Worm (Caenorhabditis elegans) whole organism, L3 larva: Measurements from ENCODE around the gene picc-1.
A peak's percentile ranks its signal among the peaks of the same experiment; 100 is the strongest.

Experiments used
- ama-1 ChIP-seq: fragments of 150-350 bp; optimal IDR thresholded peaks from 2 replicates; lab custom pipeline; 2018
- ceh-82 ChIP-seq: fragments of 150-350 bp; optimal IDR thresholded peaks from 2 replicates; lab custom pipeline; 2014; ENCODE audit warnings: missing biosample characterization, missing genetic modification characterization
- elt-1 ChIP-seq: fragments of 150-350 bp; optimal IDR thresholded peaks from 2 replicates; lab custom pipeline; 2014; ENCODE audit warnings: missing biosample characterization, missing genetic modification characterization
- elt-3 ChIP-seq, 3 experiments: fragments of 150-350 bp in 1 of 3; sonication (generic microtip) in 2 of 3; optimal IDR thresholded peaks; 2 replicates in 2 of 3; 4 replicates in 1 of 3; lab custom pipeline; 2014 to 2017; ENCODE audit warnings: missing biosample characterization in 3 of 3, missing genetic modification characterization in 3 of 3
- mdl-1 ChIP-seq: fragments of 150-350 bp; optimal IDR thresholded peaks from 2 replicates; lab custom pipeline; 2014; ENCODE audit warnings: missing biosample characterization, missing genetic modification characterization
- nhr-237 ChIP-seq: fragments of 150-350 bp; optimal IDR thresholded peaks from 2 replicates; lab custom pipeline; 2014; ENCODE audit warnings: missing biosample characterization, missing genetic modification characterization
- pha-4 ChIP-seq: fragments of 150-350 bp; optimal IDR thresholded peaks from 2 replicates; lab custom pipeline; 2014; ENCODE audit warnings: missing biosample characterization, missing genetic modification reagents, missing genetic modification characterization
- sea-2 ChIP-seq: fragments of 150-350 bp; sonication (generic microtip); optimal IDR thresholded peaks from 4 replicates; lab custom pipeline; 2014; ENCODE audit warnings: missing biosample characterization, missing genetic modification reagents, missing genetic modification characterization
- tbx-2 ChIP-seq: sonication (generic microtip); optimal IDR thresholded peaks from 2 replicates; lab custom pipeline; 2016; ENCODE audit warnings: mild to moderate bottlenecking, missing genetic modification characterization, missing compliant biosample characterization
- unc-39 ChIP-seq: sonication (generic microtip); optimal IDR thresholded peaks from 4 replicates; lab custom pipeline; 2017; ENCODE audit warnings: missing biosample characterization, missing genetic modification characterization
- zag-1 ChIP-seq: fragments of 150-350 bp; optimal IDR thresholded peaks from 2 replicates; lab custom pipeline; 2014; ENCODE audit warnings: missing biosample characterization, missing genetic modification characterization

ce11 chrV:6000368-6000802 is 18.4 kb upstream of the picc-1 start:
- TF ChIP-seq zag-1 (tag; lab: Kevin White, UChicago) (no peak), ceh-82 (no peak), mdl-1 (peak; percentile 85), sea-2 (GFP tag; lab: Kevin White, UChicago) (no peak), unc-39 (tag; lab: Kevin White, UChicago) (peak; percentile 21), pha-4 (peak; percentile 95), elt-3 (tag; optimal IDR thresholded peaks at IDR 0.05; lab: Kevin White, UChicago) (peak in 1 of 3 experiments; percentile 82), tbx-2 (peak; percentile 89), ama-1 (peak; percentile 23), elt-1 (peak; percentile 41), nhr-237 (no peak)
